Fruit fly (Drosophila melanogaster) whole organism, wandering third instar larva: ENCODE measurements around the gene CG17221.
A peak's percentile ranks its signal among the peaks of the same experiment; 100 is the strongest.

Experiments
- Abd-B ChIP-seq: fragments of >200 bp; optimal IDR thresholded peaks from 2 replicates; lab custom pipeline; 2017; ENCODE audit warnings: missing biosample characterization, missing genetic modification characterization
- CG32264 ChIP-seq: fragments of 200-800 bp; sonication (Bioruptor generic); optimal IDR thresholded peaks from 2 replicates; lab custom pipeline; 2016; ENCODE audit warnings: missing biosample characterization, missing genetic modification characterization
- CG9705 ChIP-seq: fragments of 200-800 bp; sonication (Bioruptor generic); optimal IDR thresholded peaks from 2 replicates; lab custom pipeline; 2018; ENCODE audit warnings: missing biosample characterization, mild to moderate bottlenecking, missing genetic modification characterization
- CrebA ChIP-seq: fragments of 200-800 bp; sonication (Bioruptor generic); optimal IDR thresholded peaks from 2 replicates; lab custom pipeline; 2016; ENCODE audit warnings: missing biosample characterization, mild to moderate bottlenecking, missing genetic modification characterization, borderline replicate concordance
- Dfd ChIP-seq: fragments of >200 bp; optimal IDR thresholded peaks from 2 replicates; lab custom pipeline; 2017; ENCODE audit warnings: missing biosample characterization, missing genetic modification characterization
- Dif ChIP-seq: fragments of 200-275, 200-300 bp; sonication (Bioruptor generic); optimal IDR thresholded peaks from 2 replicates; lab custom pipeline; 2018; ENCODE audit warnings: missing biosample characterization, missing genetic modification characterization; ENCODE audit not compliant: partially characterized antibody
- GATAd ChIP-seq: sonication (Bioruptor generic); optimal IDR thresholded peaks from 2 replicates; lab custom pipeline; 2016; ENCODE audit warnings: missing biosample characterization, missing genetic modification characterization
- HLH106 ChIP-seq: fragments of 200-800 bp; optimal IDR thresholded peaks from 3 replicates; lab custom pipeline; 2019; ENCODE audit warnings: missing biosample characterization, mild to moderate bottlenecking, missing genetic modification characterization, moderate library complexity
- Hnf4 ChIP-seq: fragments of 200-800 bp; sonication (Bioruptor generic); optimal IDR thresholded peaks from 2 replicates; lab custom pipeline; 2016; ENCODE audit warnings: missing biosample characterization, mild to moderate bottlenecking, missing genetic modification characterization
- Hr78 ChIP-seq: fragments of >200 bp; optimal IDR thresholded peaks from 2 replicates; lab custom pipeline; 2017; ENCODE audit warnings: missing biosample characterization, missing genetic modification characterization
- Hr83 ChIP-seq: fragments of 200-300 bp; sonication (Bioruptor generic); optimal IDR thresholded peaks from 2 replicates; lab custom pipeline; 2016; ENCODE audit warnings: missing biosample characterization, mild to moderate bottlenecking, missing genetic modification characterization, moderate library complexity; ENCODE audit not compliant: poor library complexity, severe bottlenecking
- Jra ChIP-seq: sonication (Bioruptor generic); optimal IDR thresholded peaks from 2 replicates; lab custom pipeline; 2016; ENCODE audit warnings: missing biosample characterization, missing genetic modification characterization
- Mio ChIP-seq: sonication (Bioruptor generic); optimal IDR thresholded peaks from 2 replicates; lab custom pipeline; 2016; ENCODE audit warnings: missing biosample characterization, missing genetic modification characterization
- Myc ChIP-seq: fragments of >200 bp; optimal IDR thresholded peaks from 2 replicates; lab custom pipeline; 2017
- N ChIP-seq: fragments of >200 bp; optimal IDR thresholded peaks from 2 replicates; lab custom pipeline; 2018; ENCODE audit warnings: missing biosample characterization, missing external identifiers, missing genetic modification characterization
- OdsH ChIP-seq: fragments of 200-800 bp; sonication (Bioruptor generic); optimal IDR thresholded peaks from 2 replicates; lab custom pipeline; 2016; ENCODE audit warnings: missing biosample characterization, mild to moderate bottlenecking, missing genetic modification characterization
- Rel ChIP-seq, 2 experiments: fragments of 200-800 bp; sonication (Bioruptor generic) in 1 of 2; optimal IDR thresholded peaks; 2 replicates in 1 of 2; 3 replicates in 1 of 2; lab custom pipeline; 2016 to 2019; ENCODE audit warnings: mild to moderate bottlenecking in 2 of 2, missing biosample characterization in 2 of 2, missing genetic modification characterization in 2 of 2, moderate library complexity in 1 of 2
- Sp1 ChIP-seq: fragments of 200-800 bp; sonication (Bioruptor generic); optimal IDR thresholded peaks from 3 replicates; lab custom pipeline; 2019; ENCODE audit warnings: missing biosample characterization, mild to moderate bottlenecking, missing genetic modification characterization, moderate library complexity
- Vsx2 ChIP-seq: fragments of 200-300, 225-300 bp; sonication (Bioruptor generic); optimal IDR thresholded peaks from 2 replicates; lab custom pipeline; 2018; ENCODE audit warnings: missing biosample characterization, missing genetic modification characterization; ENCODE audit not compliant: partially characterized antibody
- br ChIP-seq: fragments of 200-800 bp; sonication (Bioruptor generic); optimal IDR thresholded peaks from 2 replicates; lab custom pipeline; 2016; ENCODE audit warnings: missing biosample characterization, missing genetic modification characterization
- brk ChIP-seq: fragments of 200-800 bp; sonication (Bioruptor generic); optimal IDR thresholded peaks from 2 replicates; lab custom pipeline; 2016; ENCODE audit warnings: missing biosample characterization, mild to moderate bottlenecking, missing genetic modification characterization
- dl ChIP-seq, 2 experiments: fragments of 175-275, 200-275 bp in 1 of 2; fragments of 200-275 bp in 1 of 2; sonication (Bioruptor generic); optimal IDR thresholded peaks; lab custom pipeline; 2018; ENCODE audit warnings: mild to moderate bottlenecking in 2 of 2, missing biosample characterization in 2 of 2, missing genetic modification characterization in 2 of 2, moderate library complexity in 2 of 2; ENCODE audit not compliant: partially characterized antibody in 2 of 2, insufficient read depth in 1 of 2
- dmrt93B ChIP-seq: fragments of 200-800 bp; sonication (Bioruptor generic); optimal IDR thresholded peaks from 2 replicates; lab custom pipeline; 2018; ENCODE audit warnings: missing biosample characterization, mild to moderate bottlenecking, missing genetic modification characterization
- dsf ChIP-seq: sonication (Bioruptor generic); optimal IDR thresholded peaks from 2 replicates; lab custom pipeline; 2016; ENCODE audit warnings: missing biosample characterization, missing genetic modification characterization, borderline replicate concordance
- ey ChIP-seq: fragments of 200-800 bp; sonication (Bioruptor generic); optimal IDR thresholded peaks from 2 replicates; lab custom pipeline; 2016; ENCODE audit warnings: missing biosample characterization, missing genetic modification characterization
- foxo ChIP-seq, 2 experiments: fragments of 200-800 bp; sonication (Bioruptor generic); optimal IDR thresholded peaks; 2 replicates in 1 of 2; 3 replicates in 1 of 2; lab custom pipeline; 2016 to 2017; ENCODE audit warnings: missing biosample characterization in 2 of 2, missing genetic modification characterization in 2 of 2
- fru ChIP-seq: fragments of 200-800 bp; sonication (Bioruptor generic); optimal IDR thresholded peaks from 3 replicates; lab custom pipeline; 2016; ENCODE audit warnings: missing biosample characterization, mild to moderate bottlenecking, missing genetic modification characterization
- h ChIP-seq: fragments of 200-800 bp; sonication (Bioruptor generic); optimal IDR thresholded peaks from 3 replicates; lab custom pipeline; 2016; ENCODE audit warnings: missing biosample characterization, mild to moderate bottlenecking, missing genetic modification characterization
- jim ChIP-seq: fragments of 175-275, 200-325 bp; sonication (Bioruptor generic); optimal IDR thresholded peaks from 2 replicates; lab custom pipeline; 2016; ENCODE audit warnings: missing biosample characterization, mild to moderate bottlenecking, missing genetic modification characterization
- lola ChIP-seq: fragments of >200 bp; optimal IDR thresholded peaks from 2 replicates; lab custom pipeline; 2017; ENCODE audit warnings: missing biosample characterization, missing genetic modification characterization
- pan ChIP-seq: fragments of >200 bp; optimal IDR thresholded peaks from 2 replicates; lab custom pipeline; 2017
- psq ChIP-seq: fragments of 200-800 bp; sonication (Bioruptor generic); optimal IDR thresholded peaks from 3 replicates; lab custom pipeline; 2017; ENCODE audit warnings: missing biosample characterization, mild to moderate bottlenecking, missing genetic modification characterization, moderate library complexity
- rgr ChIP-seq: fragments of 200-800 bp; sonication (Bioruptor generic); optimal IDR thresholded peaks from 3 replicates; lab custom pipeline; 2016; ENCODE audit warnings: missing biosample characterization, mild to moderate bottlenecking, missing genetic modification characterization
- sage ChIP-seq: fragments of 200-800 bp; sonication (Bioruptor generic); optimal IDR thresholded peaks from 2 replicates; lab custom pipeline; 2016; ENCODE audit warnings: missing biosample characterization, mild to moderate bottlenecking, missing genetic modification characterization
- sv ChIP-seq: fragments of 200-800 bp; sonication (Bioruptor generic); optimal IDR thresholded peaks from 3 replicates; lab custom pipeline; 2016; ENCODE audit warnings: missing biosample characterization, missing genetic modification characterization
- tai ChIP-seq: sonication (Bioruptor generic); optimal IDR thresholded peaks from 2 replicates; lab custom pipeline; 2016; ENCODE audit warnings: missing biosample characterization, missing genetic modification characterization
- usp ChIP-seq: fragments of >200 bp; optimal IDR thresholded peaks from 2 replicates; lab custom pipeline; 2017; ENCODE audit warnings: missing biosample characterization, missing genetic modification characterization
- woc ChIP-seq: sonication (Bioruptor generic); optimal IDR thresholded peaks from 2 replicates; lab custom pipeline; 2016; ENCODE audit warnings: missing biosample characterization, mild to moderate bottlenecking, missing genetic modification characterization

CG17221 gene

DNA sequence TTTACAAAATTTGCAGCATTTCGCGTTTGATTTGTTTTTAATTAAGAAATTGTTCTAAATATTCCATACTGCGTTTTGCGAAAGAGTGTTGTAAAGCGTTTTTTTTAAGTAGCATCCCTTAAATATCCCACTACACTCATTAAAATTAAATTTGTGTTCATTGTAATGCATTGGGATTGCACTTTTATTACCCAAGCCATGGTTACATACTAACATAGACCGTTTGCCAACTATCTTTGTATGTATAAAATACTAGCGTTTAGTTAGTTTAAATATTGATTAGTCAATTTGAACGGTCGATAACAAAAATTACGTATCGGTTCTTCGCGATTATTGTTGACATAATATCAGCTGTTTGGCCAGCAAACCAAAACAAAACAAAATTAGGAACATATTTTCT lies at the start of gene CG17221, which contains the start of gene cnir:
CG17221 (plus strand) TSS at position 203 of the 400 bp plus-strand sequence.
cnir (minus strand) TSS at position 39 of the 400 bp plus-strand sequence.
- TF ChIP-seq N (GFP tag; lab: Kevin White, UChicago) (no peak), pan (no peak), sv (GFP tag; lab: Kevin White, UChicago) (peak; percentile 45), CG32264 (peak; percentile 60), CrebA (no peak), Jra (GFP tag; lab: Kevin White, UChicago) (peak; percentile 86), foxo (GFP tag; optimal IDR thresholded peaks at IDR 0.05; lab: Kevin White, UChicago) (peak in 1 of 2 experiments; percentile 82), rgr (GFP tag; lab: Kevin White, UChicago) (peak; percentile 80), jim (no peak), woc (GFP tag; lab: Kevin White, UChicago) (peak; percentile 41), Dfd (GFP tag; lab: Kevin White, UChicago) (no peak), tai (GFP tag; lab: Kevin White, UChicago) (no peak), Vsx2 (GFP tag; lab: Kevin White, UChicago) (no peak), usp (GFP tag; lab: Kevin White, UChicago) (no peak), sage (GFP tag; lab: Kevin White, UChicago) (peak; percentile 59), dmrt93B (GFP tag; lab: Kevin White, UChicago) (no peak), Sp1 (GFP tag; lab: Kevin White, UChicago) (peak; percentile 66), dl (GFP tag; optimal IDR thresholded peaks at IDR 0.05; lab: Kevin White, UChicago; ENCODE audit: insufficient read depth in 1 of 2, partially characterized antibody in 2 of 2) (no peak), brk (no peak), Mio (GFP tag; lab: Kevin White, UChicago) (no peak), HLH106 (tag; lab: Kevin White, UChicago) (peak; percentile 69), Abd-B (GFP tag; lab: Kevin White, UChicago) (no peak), br (GFP tag; lab: Kevin White, UChicago) (peak; percentile 76), Myc (lab: Kevin White, UChicago) (peak; percentile 31), Hr78 (GFP tag; lab: Kevin White, UChicago) (no peak), GATAd (GFP tag; lab: Kevin White, UChicago) (peak; percentile 52), lola (no peak), Dif (GFP tag; lab: Kevin White, UChicago) (no peak), Hnf4 (GFP tag; lab: Kevin White, UChicago) (peak; percentile 91), fru (peak; percentile 70), ey (GFP tag; lab: Kevin White, UChicago) (peak; percentile 73), dsf (GFP tag; lab: Kevin White, UChicago) (peak; percentile 87), Hr83 (GFP tag; lab: Kevin White, UChicago) (peak; percentile 84), Rel (GFP tag; optimal IDR thresholded peaks at IDR 0.05; lab: Kevin White, UChicago) (no peak), Rel (tag; optimal IDR thresholded peaks at IDR 0.05; lab: Kevin White, UChicago) (peak; percentile 39), h (GFP tag; lab: Kevin White, UChicago) (peak; percentile 85), psq (GFP tag; lab: Kevin White, UChicago) (peak; percentile 64), OdsH (GFP tag; lab: Kevin White, UChicago) (peak; percentile 69), CG9705 (peak; percentile 66)

- no peak for TF ChIP-seq foxo (GFP tag; optimal IDR thresholded peaks at IDR 0.05; lab: Kevin White, UChicago)
- no peak for TF ChIP-seq OdsH (GFP tag; lab: Kevin White, UChicago)
- TF ChIP-seq sv (GFP tag; lab: Kevin White, UChicago): peak; percentile 2
- no peak for TF ChIP-seq brk
- TF ChIP-seq CG32264: no peak
- peak; percentile 16 for TF ChIP-seq Myc (lab: Kevin White, UChicago)
- peak; percentile 1 for TF ChIP-seq CG9705
- TF ChIP-seq Vsx2 (GFP tag; lab: Kevin White, UChicago): no peak
- TF ChIP-seq h (GFP tag; lab: Kevin White, UChicago): no peak
- TF ChIP-seq Sp1 (GFP tag; lab: Kevin White, UChicago): no peak
- TF ChIP-seq usp (GFP tag; lab: Kevin White, UChicago): no peak
- no peak for TF ChIP-seq Rel (GFP tag; optimal IDR thresholded peaks at IDR 0.05; lab: Kevin White, UChicago)
- peak; percentile 2 for TF ChIP-seq Rel (tag; optimal IDR thresholded peaks at IDR 0.05; lab: Kevin White, UChicago)
Measured at dm6 chr2L:2992664-2993174, 47.1 kb upstream of the CG17221 start, which contains the start of the genes okr and CG3558. Gene okr (minus strand): TSS chr2L:2992759. Gene CG3558 (plus strand): TSS chr2L:2992870.
